Worm (Caenorhabditis elegans) whole organism, mixed stage, embryonic: ENCODE measurements around the gene rbmx-2.

Experiments
- M03D4.4 ChIP-seq: sonication (generic microtip); optimal IDR thresholded peaks from 2 replicates; lab custom pipeline; 2017; ENCODE audit warnings: mild to moderate bottlenecking, missing genetic modification characterization, missing compliant biosample characterization
- bed-3 ChIP-seq: fragments of 200-800 bp; sonication (Bioruptor generic); optimal IDR thresholded peaks from 3 replicates; lab custom pipeline; 2018; ENCODE audit warnings: mild to moderate bottlenecking, missing genetic modification characterization, moderate library complexity, missing compliant biosample characterization
- blmp-1 ChIP-seq: fragments of 150-350 bp; optimal IDR thresholded peaks from 2 replicates; lab custom pipeline; 2014; ENCODE audit warnings: missing biosample characterization, missing genetic modification characterization
- ceh-39 ChIP-seq: fragments of 150-350 bp; optimal IDR thresholded peaks from 2 replicates; lab custom pipeline; 2014; ENCODE audit warnings: missing biosample characterization, missing genetic modification characterization
- ceh-43 ChIP-seq: fragments of 200-800 bp; sonication (Bioruptor generic); optimal IDR thresholded peaks from 2 replicates; lab custom pipeline; 2018; ENCODE audit warnings: mild to moderate bottlenecking, missing genetic modification characterization, moderate library complexity, missing compliant biosample characterization
- ces-1 ChIP-seq: fragments of 150-350 bp; optimal IDR thresholded peaks from 2 replicates; lab custom pipeline; 2014; ENCODE audit warnings: missing biosample characterization, missing genetic modification reagents, missing genetic modification characterization
- cnd-1 ChIP-seq: fragments of 200-800 bp; sonication (Bioruptor generic); optimal IDR thresholded peaks from 2 replicates; lab custom pipeline; 2018; ENCODE audit warnings: mild to moderate bottlenecking, missing genetic modification characterization, missing compliant biosample characterization
- drap-1 ChIP-seq: fragments of 200-800 bp; sonication (Bioruptor generic); optimal IDR thresholded peaks from 3 replicates; lab custom pipeline; 2018; ENCODE audit warnings: mild to moderate bottlenecking, missing genetic modification characterization, missing compliant biosample characterization
- elt-1 ChIP-seq: sonication (generic microtip); optimal IDR thresholded peaks from 2 replicates; lab custom pipeline; 2017; ENCODE audit warnings: missing genetic modification characterization, mild to moderate bottlenecking, missing compliant biosample characterization, antibody characterized with exemption, moderate library complexity, borderline replicate concordance; ENCODE audit not compliant: insufficient read depth
- elt-3 ChIP-seq: fragments of 150-350 bp; optimal IDR thresholded peaks from 2 replicates; lab custom pipeline; 2014; ENCODE audit warnings: missing biosample characterization, missing genetic modification characterization
- flh-1 ChIP-seq: fragments of 200-800 bp; sonication (Bioruptor generic); optimal IDR thresholded peaks from 2 replicates; lab custom pipeline; 2018; ENCODE audit warnings: mild to moderate bottlenecking, missing genetic modification characterization, moderate library complexity, missing compliant biosample characterization
- ham-2 ChIP-seq: fragments of 200-800 bp; sonication (Bioruptor generic); optimal IDR thresholded peaks from 2 replicates; lab custom pipeline; 2018; ENCODE audit warnings: mild to moderate bottlenecking, missing genetic modification characterization, missing compliant biosample characterization
- hlh-1 ChIP-seq: fragments of 150-350 bp; optimal IDR thresholded peaks from 2 replicates; lab custom pipeline; 2014; ENCODE audit warnings: missing biosample characterization, missing genetic modification reagents, missing genetic modification characterization
- lin-13 ChIP-seq: fragments of 150-350 bp; optimal IDR thresholded peaks from 2 replicates; lab custom pipeline; 2014; ENCODE audit warnings: missing biosample characterization, missing genetic modification characterization
- lin-32 ChIP-seq: fragments of 200-800 bp; sonication (Bioruptor generic); optimal IDR thresholded peaks from 2 replicates; lab custom pipeline; 2018; ENCODE audit warnings: mild to moderate bottlenecking, missing genetic modification characterization, missing compliant biosample characterization
- lsy-2 ChIP-seq: fragments of 150-350 bp; optimal IDR thresholded peaks from 2 replicates; lab custom pipeline; 2014; ENCODE audit warnings: missing biosample characterization, missing genetic modification characterization
- mab-5 ChIP-seq: fragments of 150-350 bp; optimal IDR thresholded peaks from 2 replicates; lab custom pipeline; 2014; ENCODE audit warnings: missing biosample characterization, missing genetic modification characterization
- mep-1 ChIP-seq: fragments of 150-350 bp; optimal IDR thresholded peaks from 2 replicates; lab custom pipeline; 2017; ENCODE audit warnings: missing biosample characterization, missing genetic modification reagents, missing genetic modification characterization, inconsistent platforms
- nhr-12 ChIP-seq: fragments of 150-350 bp; optimal IDR thresholded peaks from 2 replicates; lab custom pipeline; 2014; ENCODE audit warnings: missing biosample characterization, missing genetic modification characterization
- nhr-2 ChIP-seq: fragments of 150-350 bp; optimal IDR thresholded peaks from 2 replicates; lab custom pipeline; 2014; ENCODE audit warnings: missing biosample characterization, missing genetic modification characterization
- nhr-237 ChIP-seq: fragments of 150-350 bp; optimal IDR thresholded peaks from 2 replicates; lab custom pipeline; 2014; ENCODE audit warnings: missing biosample characterization, missing genetic modification characterization
- nhr-28 ChIP-seq: fragments of 150-350 bp; optimal IDR thresholded peaks from 2 replicates; lab custom pipeline; 2014; ENCODE audit warnings: missing biosample characterization, missing genetic modification characterization
- nhr-76 ChIP-seq: sonication (generic microtip); optimal IDR thresholded peaks from 2 replicates; lab custom pipeline; 2017; ENCODE audit warnings: missing biosample characterization, missing genetic modification characterization
- pha-4 ChIP-seq: fragments of 150-350 bp; optimal IDR thresholded peaks from 2 replicates; lab custom pipeline; 2018; ENCODE audit warnings: missing biosample characterization, missing genetic modification reagents, missing genetic modification characterization
- snpc-4 ChIP-seq: fragments of 150-350 bp; optimal IDR thresholded peaks from 2 replicates; lab custom pipeline; 2014; ENCODE audit warnings: missing biosample characterization, missing genetic modification characterization
- sptf-1 ChIP-seq: sonication (generic microtip); optimal IDR thresholded peaks from 2 replicates; lab custom pipeline; 2017; ENCODE audit warnings: mild to moderate bottlenecking, missing genetic modification characterization, moderate library complexity, missing compliant biosample characterization
- tbx-8 ChIP-seq: fragments of 200-800 bp; sonication (Bioruptor generic); optimal IDR thresholded peaks from 2 replicates; lab custom pipeline; 2018; ENCODE audit warnings: mild to moderate bottlenecking, missing genetic modification characterization, moderate library complexity, missing compliant biosample characterization
- unc-120 ChIP-seq: sonication (generic microtip); optimal IDR thresholded peaks from 2 replicates; lab custom pipeline; 2017; ENCODE audit warnings: missing genetic modification characterization, missing compliant biosample characterization; ENCODE audit not compliant: poor library complexity, severe bottlenecking
- unc-39 ChIP-seq: fragments of 150-350 bp; optimal IDR thresholded peaks from 2 replicates; lab custom pipeline; 2014; ENCODE audit warnings: missing biosample characterization, missing genetic modification characterization
- zip-8 ChIP-seq: fragments of 150-350 bp; optimal IDR thresholded peaks from 2 replicates; lab custom pipeline; 2014; ENCODE audit warnings: missing biosample characterization, missing genetic modification characterization
- ztf-11 ChIP-seq: fragments of 150-350 bp; optimal IDR thresholded peaks from 2 replicates; lab custom pipeline; 2014; ENCODE audit warnings: missing biosample characterization, missing genetic modification characterization

The rbmx-2 gene

ce11 chrII:6191293-6191692, 5.5 kb downstream of the rbmx-2 start, which contains the start of gene fkh-8:
Gene fkh-8, minus strand, starts transcription at chrII:6191393.
- TF ChIP-seq flh-1 (GFP tag; lab: Kevin White, UChicago) (no peak), ceh-43 (no peak), elt-1 (tag; lab: Kevin White, UChicago) (no peak), cnd-1 (tag; lab: Kevin White, UChicago) (no peak), mab-5 (tag; lab: Kevin White, UChicago) (no peak), blmp-1 (tag; lab: Kevin White, UChicago) (no peak), zip-8 (tag; lab: Kevin White, UChicago) (no peak), unc-120 (tag; lab: Kevin White, UChicago) (no peak), bed-3 (GFP tag; lab: Kevin White, UChicago) (no peak), unc-39 (no peak), M03D4.4 (tag; lab: Kevin White, UChicago) (no peak), ham-2 (GFP tag; lab: Kevin White, UChicago) (no peak), lin-13 (no peak), elt-3 (tag; lab: Kevin White, UChicago) (no peak), drap-1 (GFP tag; lab: Kevin White, UChicago) (no peak), snpc-4 (no peak), sptf-1 (tag; lab: Kevin White, UChicago) (no peak)

ce11 chrII:6190770-6191169, 6.0 kb downstream of the rbmx-2 start:
- TF ChIP-seq ces-1 (GFP tag; lab: Kevin White, UChicago) (peak; percentile 95), ham-2 (GFP tag; lab: Kevin White, UChicago) (no peak), elt-1 (tag; lab: Kevin White, UChicago) (no peak), lsy-2 (tag; lab: Kevin White, UChicago) (no peak), hlh-1 (tag; lab: Kevin White, UChicago) (no peak), ztf-11 (no peak)

ce11 chrII:6181337-6181736, 15.4 kb downstream of the rbmx-2 start:
- peak; percentile 62 for TF ChIP-seq hlh-1 (tag; lab: Kevin White, UChicago)
- TF ChIP-seq ces-1 (GFP tag; lab: Kevin White, UChicago), result peak; percentile 16
- TF ChIP-seq M03D4.4 (tag; lab: Kevin White, UChicago), result no peak
- TF ChIP-seq unc-120 (tag; lab: Kevin White, UChicago), result peak; percentile 56

ce11 chrII:6180552-6180951, 16.2 kb downstream of the rbmx-2 start:
- TF ChIP-seq nhr-28 (tag; lab: Kevin White, UChicago), result no peak
- no peak for TF ChIP-seq sptf-1 (tag; lab: Kevin White, UChicago)
- no peak for TF ChIP-seq nhr-12 (tag; lab: Kevin White, UChicago)
- TF ChIP-seq drap-1 (GFP tag; lab: Kevin White, UChicago), result no peak
- TF ChIP-seq hlh-1 (tag; lab: Kevin White, UChicago), result no peak
- no peak for TF ChIP-seq M03D4.4 (tag; lab: Kevin White, UChicago)
- TF ChIP-seq nhr-2, result no peak
- no peak for TF ChIP-seq unc-120 (tag; lab: Kevin White, UChicago)
- no peak for TF ChIP-seq zip-8 (tag; lab: Kevin White, UChicago)
- no peak for TF ChIP-seq ceh-39 (tag; lab: Kevin White, UChicago)
- no peak for TF ChIP-seq pha-4
- TF ChIP-seq mep-1 (tag; lab: Kevin White, UChicago), result no peak
- TF ChIP-seq ham-2 (GFP tag; lab: Kevin White, UChicago), result no peak
- TF ChIP-seq lin-32 (GFP tag; lab: Kevin White, UChicago), result no peak
- TF ChIP-seq blmp-1 (tag; lab: Kevin White, UChicago), result no peak
- TF ChIP-seq, all 35 proteins: peak for 0

- no peak for TF ChIP-seq cnd-1 (tag; lab: Kevin White, UChicago)
- no peak for TF ChIP-seq flh-1 (GFP tag; lab: Kevin White, UChicago)
- no peak for TF ChIP-seq ham-2 (GFP tag; lab: Kevin White, UChicago)
- TF ChIP-seq unc-120 (tag; lab: Kevin White, UChicago), result no peak
- TF ChIP-seq nhr-28 (tag; lab: Kevin White, UChicago), result no peak
- no peak for TF ChIP-seq elt-3 (tag; lab: Kevin White, UChicago)
- no peak for TF ChIP-seq drap-1 (GFP tag; lab: Kevin White, UChicago)
- TF ChIP-seq hlh-1 (tag; lab: Kevin White, UChicago), result no peak
- TF ChIP-seq tbx-8 (GFP tag; lab: Kevin White, UChicago), result no peak
- no peak for TF ChIP-seq ztf-11
- no peak for TF ChIP-seq snpc-4
- TF ChIP-seq mab-5 (tag; lab: Kevin White, UChicago), result no peak
- no peak for TF ChIP-seq elt-1 (tag; lab: Kevin White, UChicago)
- no peak for TF ChIP-seq nhr-12 (tag; lab: Kevin White, UChicago)
- TF ChIP-seq nhr-76 (tag; lab: Kevin White, UChicago), result no peak
- TF ChIP-seq blmp-1 (tag; lab: Kevin White, UChicago), result no peak
- TF ChIP-seq nhr-237 (tag; lab: Kevin White, UChicago), result no peak
Measured at ce11 chrII:6179531-6179930, 17.2 kb downstream of the rbmx-2 start, which contains the start of gene F40H3.1. Gene F40H3.1, plus strand, starts transcription at chrII:6179831.
